Worm (Caenorhabditis elegans): ENCODE measurements around the gene srr-6.
"Not testable (repeated sequence)": the region's sequence is repeated elsewhere in the genome, so short reads cannot be mapped to it uniquely, and the experiment has no call there.

The srr-6 gene

DNA sequence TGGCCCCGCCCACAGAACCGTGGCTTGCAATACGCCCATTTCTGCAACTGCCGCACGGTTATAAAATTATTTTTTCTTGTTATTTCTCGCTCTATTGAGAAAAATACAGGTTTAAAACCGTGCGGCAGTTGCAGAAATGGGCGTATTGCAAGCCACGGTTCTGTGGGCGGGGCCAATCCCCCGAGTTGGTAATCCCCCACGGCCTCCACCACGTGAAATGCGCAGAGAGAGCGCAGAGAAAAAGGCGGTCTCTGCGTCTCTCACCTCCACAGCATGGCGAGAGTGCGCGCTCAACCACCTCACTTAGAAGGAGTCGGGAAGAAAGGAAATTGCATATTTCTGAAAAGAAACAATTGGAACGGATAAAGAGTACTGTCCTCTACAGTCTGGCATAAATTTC is 34.6 kb downstream of the srr-6 start:
- TF ChIP-seq lin-29 (GFP tag; IDR thresholded peaks at IDR 0.05) (peak; percentile 81), snpc-1.2 (GFP tag; IDR thresholded peaks at IDR 0.05) (0 out of 2 replicates have a peak, but pooled peaks have one; percentile 30), vab-7 (GFP tag; IDR thresholded peaks at IDR 0.05) (peak; percentile 81; the same call in 1 of the 2 replicates), zfp-3 (GFP tag; conservative IDR thresholded peaks at IDR 0.05) (peak; percentile 82), rbr-2 (tag; optimal IDR thresholded peaks at IDR 0.05) (peak; percentile 25), saeg-2 (GFP tag; IDR thresholded peaks at IDR 0.05) (peak; percentile 79), nhr-42 (GFP tag; IDR thresholded peaks at IDR 0.05) (peak; percentile 93), Y48G9A.11 (GFP tag; IDR thresholded peaks at IDR 0.05) (peak; percentile 57; the same call in 1 of the 2 replicates), pha-4 (GFP tag; IDR thresholded peaks at IDR 0.05) (peak; percentile 80), mdt-29 (GFP tag; IDR thresholded peaks at IDR 0.05) (peak; percentile 75), tra-1 (GFP tag; IDR thresholded peaks at IDR 0.05) (peak; percentile 92), hmg-1.1 (GFP tag; IDR thresholded peaks at IDR 0.05) (peak; percentile 97), set-16 (GFP tag; IDR thresholded peaks at IDR 0.05) (peak; percentile 94), php-3 (GFP tag; IDR thresholded peaks at IDR 0.05) (peak; percentile 82), ceh-20 (GFP tag; IDR thresholded peaks at IDR 0.05) (peak; percentile 91), ceh-44 (GFP tag; IDR thresholded peaks at IDR 0.05) (peak; percentile 86), lin-38 (GFP tag; IDR thresholded peaks at IDR 0.05) (peak; percentile 90), lin-1 (GFP tag; IDR thresholded peaks at IDR 0.05) (peak; percentile 60; the same call in 1 of the 2 replicates), ctbp-1 (GFP tag; IDR thresholded peaks at IDR 0.05) (peak; percentile 95), D1046.2 (GFP tag; IDR thresholded peaks at IDR 0.05) (peak; percentile 73; the same call in 1 of the 2 replicates), dmd-9 (GFP tag; IDR thresholded peaks at IDR 0.05) (0 out of 2 replicates have a peak, but pooled peaks have one; percentile 64), dmd-8 (GFP tag; IDR thresholded peaks at IDR 0.05) (0 out of 2 replicates have a peak, but pooled peaks have one; percentile 59), madf-9 (GFP tag; conservative IDR thresholded peaks at IDR 0.05) (peak; percentile 77), arid-1 (GFP tag; conservative IDR thresholded peaks at IDR 0.05) (peak; percentile 79; the same call in 1 of the 2 replicates), ZK337.2 (GFP tag; IDR thresholded peaks at IDR 0.05) (peak; percentile 46; the same call in 1 of the 2 replicates), Y75B8A.6 (GFP tag; IDR thresholded peaks at IDR 0.05) (0 out of 2 replicates have a peak, but pooled peaks have one; percentile 33), dmd-6 (GFP tag; IDR thresholded peaks at IDR 0.05) (peak; percentile 89)
- TF ChIP-seq pha-4 (tag; optimal IDR thresholded peaks at IDR 0.05), result not testable (repeated sequence)

DNA sequence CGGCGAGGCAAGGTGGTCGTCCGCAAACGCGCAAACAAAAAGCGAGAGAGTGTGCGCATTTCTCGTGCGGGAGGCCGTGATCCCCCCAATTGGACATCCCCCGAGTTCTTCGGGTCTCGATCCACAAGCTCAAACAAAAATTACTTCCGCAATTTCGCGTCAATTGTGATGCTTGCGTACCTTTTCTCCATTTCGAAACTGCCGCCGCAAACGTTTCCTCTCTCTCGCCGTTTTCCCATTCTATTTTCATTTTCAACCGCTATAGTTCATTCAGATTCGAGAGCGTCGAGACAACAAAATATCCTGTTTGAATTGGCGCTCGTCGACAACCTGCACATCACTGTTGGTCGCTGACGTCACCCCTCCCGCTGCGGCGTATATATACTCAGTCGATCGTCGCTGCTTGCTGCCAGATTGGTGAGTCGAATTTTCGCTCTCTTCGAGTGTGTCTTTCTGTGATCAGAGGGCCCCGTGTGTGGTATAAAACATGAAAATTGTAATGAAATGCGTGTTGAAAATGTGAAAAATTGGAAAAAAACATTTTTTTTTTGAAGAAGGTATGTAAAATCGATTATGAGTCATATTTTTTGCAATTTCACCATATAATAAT is 36.8 kb downstream of the srr-6 start, which contains the start of the genes pqn-51 and K11D12.14:
Gene pqn-51 (plus strand): TSS at position 275 of the 610 bp plus-strand sequence.
Gene K11D12.14 (plus strand): TSS at position 304 of the 610 bp plus-strand sequence.
- TF ChIP-seq attf-4 (tag; optimal IDR thresholded peaks at IDR 0.05) (no peak), ZK546.5 (tag; optimal IDR thresholded peaks at IDR 0.05) (peak; percentile 42 to 90), zfp-3 (GFP tag; conservative IDR thresholded peaks at IDR 0.05) (peak; percentile 75; the same call in 1 of the 2 replicates), lin-38 (GFP tag; IDR thresholded peaks at IDR 0.05) (peak; percentile 93), nhr-6 (tag; optimal IDR thresholded peaks at IDR 0.05) (peak; percentile 81), mep-1 (tag; optimal IDR thresholded peaks at IDR 0.05) (peak; percentile 87), daf-16 (GFP tag; optimal IDR thresholded peaks at IDR 0.05) (peak; percentile 48 to 74), daf-16 (tag; optimal IDR thresholded peaks at IDR 0.05) (peak; percentile 81), T20F7.1 (GFP tag; optimal IDR thresholded peaks at IDR 0.05) (peak; percentile 81), egl-43 (GFP tag; IDR thresholded peaks at IDR 0.05) (peak; percentile 97), spr-3 (GFP tag; optimal IDR thresholded peaks at IDR 0.05) (peak; percentile 61), hlh-30 (tag; optimal IDR thresholded peaks at IDR 0.05; ENCODE audit: insufficient read depth) (peak; percentile 70), F37D6.2 (tag; optimal IDR thresholded peaks at IDR 0.05) (peak; percentile 91), ZK337.2 (GFP tag; IDR thresholded peaks at IDR 0.05) (peak; percentile 69), nhr-76 (tag; optimal IDR thresholded peaks at IDR 0.05) (no peak), aha-1 (tag) (peak; percentile 87), ceh-44 (GFP tag; IDR thresholded peaks at IDR 0.05) (peak; percentile 98), lin-15B (tag; optimal IDR thresholded peaks at IDR 0.05) (peak; percentile 31), tra-1 (GFP tag; IDR thresholded peaks at IDR 0.05) (peak; percentile 91), mxl-2 (GFP tag; conservative IDR thresholded peaks at IDR 0.05) (peak; percentile 33; the same call in 1 of the 2 replicates), dmd-8 (GFP tag; IDR thresholded peaks at IDR 0.05) (0 out of 2 replicates have a peak, but pooled peaks have one; percentile 64), lir-3 (tag; optimal IDR thresholded peaks at IDR 0.05) (no peak), ceh-20 (GFP tag; IDR thresholded peaks at IDR 0.05) (peak; percentile 97), nhr-10 (tag; optimal IDR thresholded peaks at IDR 0.05) (peak; percentile 54), ceh-32 (tag; optimal IDR thresholded peaks at IDR 0.05; ENCODE audit: poor library complexity) (peak; percentile 21), ceh-82 (tag; optimal IDR thresholded peaks at IDR 0.05) (no peak), set-16 (GFP tag; IDR thresholded peaks at IDR 0.05) (peak; percentile 88), php-3 (GFP tag; IDR thresholded peaks at IDR 0.05) (peak; percentile 71; the same call in 1 of the 2 replicates), zip-11 (GFP tag; IDR thresholded peaks at IDR 0.05) (no peak)
